Worm (Caenorhabditis elegans): ENCODE measurements around the gene atg-10.

The atg-10 gene

DNA sequence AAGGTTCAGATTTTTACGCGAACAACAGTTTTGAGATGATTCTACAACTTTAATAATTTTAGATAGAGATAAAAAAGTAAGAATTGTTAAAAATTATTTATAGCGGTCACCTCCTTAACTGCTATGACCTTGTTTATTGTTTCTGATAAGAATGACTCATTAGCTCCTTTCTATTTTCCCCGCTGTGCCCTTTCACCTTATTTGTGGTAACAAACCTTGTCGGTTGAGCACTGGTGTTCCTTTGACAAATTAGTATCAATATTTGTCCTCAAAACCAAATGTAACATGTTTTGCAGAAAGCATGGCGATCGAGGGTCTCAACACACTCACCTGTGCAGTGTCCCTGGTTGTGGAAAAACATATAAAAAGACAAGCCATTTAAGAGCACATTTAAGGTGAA is 32.3 kb upstream of the atg-10 start:
- TF ChIP-seq efl-1 (optimal IDR thresholded peaks at IDR 0.05) (no peak), efl-1 (GFP tag; optimal IDR thresholded peaks at IDR 0.05 in 1 of 2) (peak in 1 of 2 experiments; percentile 51), pqm-1 (tag; optimal IDR thresholded peaks at IDR 0.05) (no peak)

DNA sequence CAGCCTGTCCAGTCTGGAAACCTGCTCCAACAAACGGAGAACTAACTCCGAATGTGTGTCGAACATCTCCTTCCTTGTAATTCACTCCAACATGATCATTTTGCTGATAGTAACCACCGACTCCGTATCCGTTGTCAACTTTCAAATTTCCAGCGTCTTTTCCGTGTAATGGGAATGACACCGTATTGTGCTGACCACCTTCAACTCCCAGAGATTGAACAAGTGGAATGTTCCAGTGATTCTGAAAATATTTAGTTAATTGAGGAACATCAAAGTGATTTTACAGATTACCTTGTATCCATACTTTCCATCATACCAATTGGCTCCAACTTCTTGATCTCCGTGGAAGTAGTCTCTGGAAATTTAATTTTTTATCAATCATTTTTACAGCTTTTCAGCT is 31.0 kb upstream of the atg-10 start:
- no peak for TF ChIP-seq nhr-76 (tag; optimal IDR thresholded peaks at IDR 0.05)

DNA sequence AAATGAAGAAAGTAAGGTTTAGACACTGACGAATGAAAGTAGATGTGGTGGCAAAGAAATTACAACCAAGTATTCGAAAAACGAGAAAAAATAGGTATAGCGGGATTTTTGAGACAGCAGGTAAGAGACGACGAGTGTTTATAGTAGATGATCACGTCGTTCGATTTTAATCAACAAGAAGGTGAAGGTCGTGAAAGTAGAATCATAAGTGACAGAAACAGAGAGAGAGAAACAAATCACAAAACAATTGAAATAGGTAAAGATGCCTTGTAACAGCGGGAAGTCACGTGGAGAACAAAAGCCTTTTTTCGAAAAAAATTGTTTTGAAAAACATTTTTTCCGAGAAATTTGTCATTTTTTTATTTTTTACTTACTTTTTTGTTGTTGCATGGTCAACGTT is 28.8 kb upstream of the atg-10 start, which contains the start of gene T22C8.6:
T22C8.6 (minus strand) TSS at position 194 of the 400 bp plus-strand sequence.
- peak; percentile 75 for TF ChIP-seq nhr-85 (tag)
- no peak for TF ChIP-seq swsn-7 (tag; optimal IDR thresholded peaks at IDR 0.05)
- TF ChIP-seq nhr-12 (tag; optimal IDR thresholded peaks at IDR 0.05): no peak
- peak; percentile 48 for TF ChIP-seq lin-14 (GFP tag; optimal IDR thresholded peaks at IDR 0.05)
- TF ChIP-seq lin-35 (GFP tag; optimal IDR thresholded peaks at IDR 0.05): peak in 1 of 2 experiments; percentile 3
- TF ChIP-seq blmp-1 (tag; optimal IDR thresholded peaks at IDR 0.05): peak; percentile 78
- peak; percentile 47 for TF ChIP-seq nhr-20 (tag; optimal IDR thresholded peaks at IDR 0.05)
- TF ChIP-seq elt-3 (tag; optimal IDR thresholded peaks at IDR 0.05): peak in 1 of 6 experiments; percentile 25

DNA sequence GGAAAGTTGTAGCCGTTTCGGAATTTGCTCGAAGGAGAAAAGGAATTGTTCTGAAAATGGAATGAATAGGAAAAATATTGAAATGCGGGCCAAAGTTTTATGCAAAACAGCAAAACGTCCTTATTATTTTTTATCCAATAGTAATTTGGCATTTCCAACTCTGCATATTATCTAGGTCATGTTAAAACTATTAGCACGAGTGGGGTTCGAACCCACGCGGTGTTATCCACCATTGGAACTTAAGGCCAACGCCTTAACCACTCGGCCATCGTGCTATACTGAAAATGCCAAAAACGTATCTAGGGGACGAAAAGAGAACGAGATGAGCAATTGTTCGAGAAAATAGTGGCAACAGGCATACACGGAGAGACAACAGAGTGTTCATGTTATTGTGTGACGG is 27.2 kb upstream of the atg-10 start:
- no peak for TF ChIP-seq grh-1 (GFP tag; IDR thresholded peaks at IDR 0.05)
- TF ChIP-seq tlp-1 (tag; optimal IDR thresholded peaks at IDR 0.05): no peak
- TF ChIP-seq sup-37 (GFP tag; optimal IDR thresholded peaks at IDR 0.05): no peak
- no peak for TF ChIP-seq jun-1 (tag; optimal IDR thresholded peaks at IDR 0.05)
- no peak for TF ChIP-seq sptf-1 (tag; optimal IDR thresholded peaks at IDR 0.05)
- TF ChIP-seq ceh-90 (tag; optimal IDR thresholded peaks at IDR 0.05): no peak
- no peak for TF ChIP-seq snpc-4 (tag; optimal IDR thresholded peaks at IDR 0.05)
- TF ChIP-seq egl-27 (tag; optimal IDR thresholded peaks at IDR 0.05): no peak
- TF ChIP-seq irx-1 (tag; optimal IDR thresholded peaks at IDR 0.05): no peak
- TF ChIP-seq nhr-12 (tag; optimal IDR thresholded peaks at IDR 0.05): no peak
- no peak for TF ChIP-seq aly-2 (tag; optimal IDR thresholded peaks at IDR 0.05)
- no peak for TF ChIP-seq ztf-11 (tag; optimal IDR thresholded peaks at IDR 0.05)
- no peak for TF ChIP-seq nhr-20 (tag; optimal IDR thresholded peaks at IDR 0.05)
- TF ChIP-seq tbx-2 (tag; optimal IDR thresholded peaks at IDR 0.05): no peak
- no peak for TF ChIP-seq pqm-1 (tag; optimal IDR thresholded peaks at IDR 0.05)
- TF ChIP-seq Y116A8C.19 (tag; optimal IDR thresholded peaks at IDR 0.05; ENCODE audit: borderline replicate concordance): no peak
- TF ChIP-seq C04F5.9 (tag; optimal IDR thresholded peaks at IDR 0.05): no peak
- TF ChIP-seq ceh-8 (GFP tag; optimal IDR thresholded peaks at IDR 0.05): no peak

DNA sequence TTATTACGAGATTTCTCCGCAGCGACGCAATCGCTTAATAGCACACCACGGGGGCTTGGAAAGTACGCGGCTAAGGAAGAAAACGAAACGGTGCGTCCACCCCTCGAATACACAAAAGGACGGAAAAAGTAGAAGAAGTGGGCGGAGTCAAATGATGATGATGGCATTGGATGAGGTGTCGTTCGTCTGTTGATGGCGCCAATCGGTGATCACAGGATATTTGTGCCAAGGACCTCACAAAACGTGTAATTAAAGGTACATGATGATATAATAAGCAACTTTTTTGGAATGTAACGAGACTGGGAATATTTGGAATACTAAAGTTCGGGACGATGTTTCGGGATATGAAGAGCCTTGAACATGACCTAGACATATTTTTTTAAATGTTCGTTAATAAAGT is 24.5 kb upstream of the atg-10 start, which contains the start of gene cutl-12:
cutl-12 (minus strand) TSS at position 101 of the 400 bp plus-strand sequence.
- peak; percentile 24 for TF ChIP-seq blmp-1 (tag; optimal IDR thresholded peaks at IDR 0.05)
- TF ChIP-seq lin-14 (GFP tag; optimal IDR thresholded peaks at IDR 0.05): no peak

DNA sequence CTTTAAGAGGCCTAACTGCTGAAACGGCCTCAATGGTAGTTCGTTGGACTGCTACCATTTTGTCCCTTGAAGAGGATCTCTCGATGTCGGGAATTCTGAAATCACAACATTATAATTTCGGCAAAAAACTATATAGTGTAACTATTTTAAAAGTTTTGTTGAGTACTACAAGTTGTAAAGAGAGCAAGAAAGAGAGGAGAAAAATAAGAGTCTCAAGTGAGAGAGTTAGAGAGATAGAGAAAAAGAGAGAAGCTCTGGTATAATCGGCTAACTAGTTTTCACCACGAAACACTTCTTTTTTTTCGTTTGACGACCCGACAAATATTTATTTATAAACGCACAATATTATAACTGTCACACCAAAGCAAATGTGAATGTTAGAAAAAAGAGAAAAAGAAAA is 21.3 kb upstream of the atg-10 start, which contains the start of gene vab-9:
vab-9 (minus strand) TSS at position 101 of the 400 bp plus-strand sequence.
- no peak for TF ChIP-seq elt-2 (tag; optimal IDR thresholded peaks at IDR 0.05)
- TF ChIP-seq C16A3.4 (tag; optimal IDR thresholded peaks at IDR 0.05): no peak
- TF ChIP-seq zip-4 (GFP tag; optimal IDR thresholded peaks at IDR 0.05): no peak
- TF ChIP-seq efl-1 (optimal IDR thresholded peaks at IDR 0.05): no peak
- peak in 1 of 2 experiments; percentile 39 for TF ChIP-seq efl-1 (GFP tag; optimal IDR thresholded peaks at IDR 0.05 in 1 of 2)

DNA sequence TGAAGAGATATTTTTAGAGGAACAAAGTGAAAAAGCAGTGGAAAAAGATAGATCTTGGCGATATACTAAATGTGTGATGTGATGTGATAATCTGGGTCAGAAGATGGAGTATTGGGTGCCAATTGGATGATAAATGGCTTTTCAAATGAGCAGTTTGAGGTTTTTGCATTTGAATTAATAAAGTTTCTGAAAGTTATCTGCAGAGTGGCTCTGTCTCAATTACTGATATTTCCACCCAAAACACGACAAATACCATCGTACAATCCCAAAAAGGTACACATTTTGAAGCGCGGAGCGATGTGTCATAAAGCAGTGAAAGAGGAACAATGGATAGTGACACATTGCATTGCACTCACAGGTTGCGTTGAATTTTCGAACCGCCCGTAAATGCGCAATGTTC is 19.4 kb upstream of the atg-10 start:
- TF ChIP-seq nhr-28 (tag; optimal IDR thresholded peaks at IDR 0.05): no peak
- TF ChIP-seq fkh-10 (GFP tag; optimal IDR thresholded peaks at IDR 0.05): no peak
- no peak for TF ChIP-seq nhr-77 (tag; optimal IDR thresholded peaks at IDR 0.05)
- TF ChIP-seq elt-3 (tag; optimal IDR thresholded peaks at IDR 0.05): no peak
- TF ChIP-seq ztf-4 (tag; optimal IDR thresholded peaks at IDR 0.05): no peak
- no peak for TF ChIP-seq lir-3 (tag; optimal IDR thresholded peaks at IDR 0.05; ENCODE audit: poor library complexity)
- no peak for TF ChIP-seq lin-13 (GFP tag; optimal IDR thresholded peaks at IDR 0.05)

Measured in whole organism, L1 larva.